Fruit fly (Drosophila melanogaster) whole organism, prepupa: ENCODE measurements around the gene Sos.

ENCODE experiments used
- Blimp-1 ChIP-seq: fragments of 200-800 bp; sonication (Bioruptor generic); optimal IDR thresholded peaks from 3 replicates; lab custom pipeline; 2017; ENCODE audit warnings: missing biosample characterization, missing genetic modification characterization, mild to moderate bottlenecking, moderate library complexity, missing genetic modification reagents
- CG10631 ChIP-seq: fragments of 200-800 bp; sonication (Bioruptor generic); optimal IDR thresholded peaks from 2 replicates; lab custom pipeline; 2016; ENCODE audit warnings: missing biosample characterization, missing genetic modification characterization
- CG10669 ChIP-seq: fragments of 200-800 bp; sonication (Bioruptor generic); optimal IDR thresholded peaks from 3 replicates; lab custom pipeline; 2018; ENCODE audit warnings: missing biosample characterization, mild to moderate bottlenecking, missing genetic modification characterization, moderate library complexity
- CG11294 ChIP-seq: fragments of 200-800 bp; sonication (Bioruptor generic); IDR thresholded peaks from 2 replicates; pipeline ENCODE4 v1.3.6; 2022; ENCODE audit warnings: missing biosample characterization, missing genetic modification characterization
- CG11762 ChIP-seq: fragments of 200-800 bp; sonication (Bioruptor generic); optimal IDR thresholded peaks from 3 replicates; lab custom pipeline; 2016; ENCODE audit warnings: missing biosample characterization, missing genetic modification characterization; ENCODE audit not compliant: insufficient read depth
- CG11902 ChIP-seq: fragments of 200-800 bp; sonication (Bioruptor generic); optimal IDR thresholded peaks from 3 replicates; lab custom pipeline; 2016; ENCODE audit warnings: missing biosample characterization, missing genetic modification characterization
- CG15336 ChIP-seq: fragments of 200-800 bp; sonication (Bioruptor generic); IDR thresholded peaks from 2 replicates; pipeline ENCODE4 v1.3.6; 2022; ENCODE audit warnings: missing biosample characterization, missing genetic modification characterization
- CG16779 ChIP-seq: fragments of 200-800 bp; sonication (Bioruptor generic); optimal IDR thresholded peaks from 3 replicates; lab custom pipeline; 2017; ENCODE audit warnings: missing biosample characterization, mild to moderate bottlenecking, missing genetic modification characterization
- CG3032 ChIP-seq: fragments of 200-800 bp; optimal IDR thresholded peaks from 2 replicates; lab custom pipeline; 2019; ENCODE audit warnings: missing biosample characterization, mild to moderate bottlenecking, missing genetic modification characterization, moderate library complexity
- CG31627 ChIP-seq: fragments of 200-800 bp; sonication (Bioruptor generic); optimal IDR thresholded peaks from 3 replicates; lab custom pipeline; 2016; ENCODE audit warnings: missing biosample characterization, missing genetic modification characterization
- CG34406 ChIP-seq: fragments of 200-800 bp; sonication (Bioruptor generic); optimal IDR thresholded peaks from 3 replicates; lab custom pipeline; 2016; ENCODE audit warnings: missing biosample characterization, missing genetic modification characterization
- CG3919 ChIP-seq: fragments of 200-800 bp; sonication (Bioruptor generic); optimal IDR thresholded peaks from 3 replicates; lab custom pipeline; 2016; ENCODE audit warnings: missing biosample characterization, missing genetic modification characterization
- CG4318 ChIP-seq: fragments of 200-800 bp; sonication (Bioruptor generic); optimal IDR thresholded peaks from 3 replicates; lab custom pipeline; 2017; ENCODE audit warnings: missing biosample characterization, mild to moderate bottlenecking, missing genetic modification characterization
- CG6163 ChIP-seq: fragments of 200-800 bp; sonication (Bioruptor generic); IDR thresholded peaks from 3 replicates; pipeline ENCODE4 v1.3.6; 2022; ENCODE audit warnings: missing biosample characterization, missing genetic modification characterization
- CG6276 ChIP-seq: fragments of 200-800 bp; sonication (Bioruptor generic); optimal IDR thresholded peaks from 2 replicates; lab custom pipeline; 2017; ENCODE audit warnings: missing biosample characterization, mild to moderate bottlenecking, missing genetic modification characterization
- CG6792 ChIP-seq: fragments of 200-800 bp; sonication (Bioruptor generic); optimal IDR thresholded peaks from 3 replicates; lab custom pipeline; 2016; ENCODE audit warnings: missing biosample characterization, missing genetic modification characterization
- CG6854 ChIP-seq: fragments of 200-800 bp; sonication (Bioruptor generic); optimal IDR thresholded peaks from 2 replicates; lab custom pipeline; 2017; ENCODE audit warnings: missing biosample characterization, mild to moderate bottlenecking, missing genetic modification characterization
- CG7368 ChIP-seq: fragments of 200-800 bp; sonication (Bioruptor generic); optimal IDR thresholded peaks from 3 replicates; lab custom pipeline; 2016; ENCODE audit warnings: missing biosample characterization, missing genetic modification characterization
- CG8119 ChIP-seq: fragments of 200-800 bp; sonication (Bioruptor generic); IDR thresholded peaks from 3 replicates; pipeline ENCODE4 v1.3.6; 2022; ENCODE audit warnings: missing biosample characterization, missing genetic modification characterization
- CG8319 ChIP-seq: fragments of 200-800 bp; sonication (Bioruptor generic); optimal IDR thresholded peaks from 3 replicates; lab custom pipeline; 2016; ENCODE audit warnings: missing biosample characterization, missing genetic modification characterization
- CG8632 ChIP-seq: fragments of 200-800 bp; sonication (Bioruptor generic); optimal IDR thresholded peaks from 3 replicates; lab custom pipeline; 2016; ENCODE audit warnings: missing biosample characterization, missing genetic modification characterization
- CG9139 ChIP-seq: fragments of 200-800 bp; sonication (Bioruptor generic); optimal IDR thresholded peaks from 3 replicates; lab custom pipeline; 2017; ENCODE audit warnings: missing biosample characterization, mild to moderate bottlenecking, missing genetic modification characterization
- Eip75B ChIP-seq: fragments of 200-800 bp; sonication (Bioruptor generic); optimal IDR thresholded peaks from 3 replicates; lab custom pipeline; 2016; ENCODE audit warnings: missing biosample characterization, missing genetic modification characterization
- Eip78C ChIP-seq: fragments of 200-800 bp; sonication (Bioruptor generic); peaks from one replicate; lab custom pipeline; 2016; ENCODE audit warnings: missing biosample characterization, missing genetic modification characterization
- Eip93F ChIP-seq: fragments of 200-800 bp; sonication (Bioruptor generic); optimal IDR thresholded peaks from 2 replicates; lab custom pipeline; 2016; ENCODE audit warnings: missing biosample characterization, mild to moderate bottlenecking, missing genetic modification characterization
- Ets21C ChIP-seq: fragments of 200-800 bp; sonication (Bioruptor generic); optimal IDR thresholded peaks from 3 replicates; lab custom pipeline; 2016; ENCODE audit warnings: missing biosample characterization, missing genetic modification characterization
- Ets96B ChIP-seq: fragments of 200-800 bp; optimal IDR thresholded peaks from 2 replicates; lab custom pipeline; 2019; ENCODE audit warnings: missing biosample characterization, mild to moderate bottlenecking, missing genetic modification characterization, moderate library complexity
- Gug ChIP-seq: fragments of 200-800 bp; sonication (Bioruptor generic); IDR thresholded peaks from 2 replicates; pipeline ENCODE4 v1.3.6; 2022; ENCODE audit warnings: missing biosample characterization, missing genetic modification characterization
- Hr38 ChIP-seq: sonication (Bioruptor generic); optimal IDR thresholded peaks from 2 replicates; lab custom pipeline; 2016; ENCODE audit warnings: missing biosample characterization, missing genetic modification characterization
- Hr4 ChIP-seq: fragments of 200-800 bp; sonication (Bioruptor generic); optimal IDR thresholded peaks from 3 replicates; lab custom pipeline; 2016; ENCODE audit warnings: missing biosample characterization, missing genetic modification characterization
- Lpt ChIP-seq: fragments of 200-800 bp; sonication (Bioruptor generic); optimal IDR thresholded peaks from 3 replicates; lab custom pipeline; 2016; ENCODE audit warnings: missing biosample characterization, missing genetic modification characterization
- OdsH ChIP-seq: fragments of 200-800 bp; sonication (Bioruptor generic); optimal IDR thresholded peaks from 3 replicates; lab custom pipeline; 2016; ENCODE audit warnings: missing biosample characterization, missing genetic modification characterization
- Smox ChIP-seq: fragments of 200-800 bp; sonication (Bioruptor generic); optimal IDR thresholded peaks from 3 replicates; lab custom pipeline; 2016; ENCODE audit warnings: missing biosample characterization, missing genetic modification characterization
- Sox102F ChIP-seq: fragments of 200-800 bp; sonication (Bioruptor generic); optimal IDR thresholded peaks from 2 replicates; lab custom pipeline; 2016; ENCODE audit warnings: missing biosample characterization, mild to moderate bottlenecking, missing genetic modification characterization
- Sox15 ChIP-seq: fragments of 200-800 bp; sonication (Bioruptor generic); optimal IDR thresholded peaks from 3 replicates; lab custom pipeline; 2016; ENCODE audit warnings: missing biosample characterization, missing genetic modification characterization
- achi ChIP-seq: fragments of 200-800 bp; sonication (Bioruptor generic); optimal IDR thresholded peaks from 3 replicates; lab custom pipeline; 2016; ENCODE audit warnings: missing biosample characterization, missing genetic modification characterization
- acj6 ChIP-seq: fragments of 200-800 bp; sonication (Bioruptor generic); optimal IDR thresholded peaks from 3 replicates; lab custom pipeline; 2016; ENCODE audit warnings: missing biosample characterization, missing genetic modification characterization
- cyc ChIP-seq: fragments of 200-800 bp; sonication (Bioruptor generic); optimal IDR thresholded peaks from 3 replicates; lab custom pipeline; 2016; ENCODE audit warnings: missing biosample characterization, missing genetic modification characterization
- dac ChIP-seq: fragments of 200-800 bp; sonication (Bioruptor generic); optimal IDR thresholded peaks from 2 replicates; lab custom pipeline; 2017; ENCODE audit warnings: missing biosample characterization, mild to moderate bottlenecking, missing genetic modification characterization
- dsx ChIP-seq: fragments of 200-800 bp; optimal IDR thresholded peaks from 3 replicates; lab custom pipeline; 2019; ENCODE audit warnings: missing biosample characterization, mild to moderate bottlenecking, missing genetic modification characterization, moderate library complexity; ENCODE audit not compliant: poor library complexity, severe bottlenecking
- eg ChIP-seq: fragments of 200-800 bp; sonication (Bioruptor generic); IDR thresholded peaks from 3 replicates; pipeline ENCODE4 v1.3.6; 2022; ENCODE audit warnings: missing biosample characterization, missing genetic modification characterization
- esn ChIP-seq: fragments of 200-800 bp; sonication (Bioruptor generic); optimal IDR thresholded peaks from 2 replicates; lab custom pipeline; 2016; ENCODE audit warnings: missing biosample characterization, mild to moderate bottlenecking, missing genetic modification characterization, moderate library complexity
- fd59A ChIP-seq: fragments of 200-800 bp; sonication (Bioruptor generic); optimal IDR thresholded peaks from 2 replicates; lab custom pipeline; 2017; ENCODE audit warnings: missing biosample characterization, mild to moderate bottlenecking, missing genetic modification characterization, missing genetic modification reagents
- fd85E ChIP-seq: fragments of 200-800 bp; sonication (Bioruptor generic); optimal IDR thresholded peaks from 3 replicates; lab custom pipeline; 2016; ENCODE audit warnings: missing biosample characterization, missing genetic modification characterization
- fkh ChIP-seq: fragments of 200-800 bp; sonication (Bioruptor generic); optimal IDR thresholded peaks from 3 replicates; lab custom pipeline; 2017; ENCODE audit warnings: missing biosample characterization, mild to moderate bottlenecking, missing genetic modification characterization, moderate library complexity
- lz ChIP-seq: fragments of 200-800 bp; sonication (Bioruptor generic); optimal IDR thresholded peaks from 3 replicates; lab custom pipeline; 2016; ENCODE audit warnings: missing biosample characterization, missing genetic modification characterization
- salr ChIP-seq, 2 experiments: fragments of 200-800 bp; sonication (Bioruptor generic); optimal IDR thresholded peaks; 3 replicates each; lab custom pipeline; 2016 to 2018; ENCODE audit warnings: missing biosample characterization in 2 of 2, missing genetic modification characterization in 2 of 2, mild to moderate bottlenecking in 1 of 2
- spab ChIP-seq: fragments of 200-800 bp; sonication (Bioruptor generic); optimal IDR thresholded peaks from 2 replicates; lab custom pipeline; 2017; ENCODE audit warnings: missing biosample characterization, mild to moderate bottlenecking, missing genetic modification characterization, missing genetic modification reagents
- ss ChIP-seq, 2 experiments: fragments of 200-800 bp; sonication (Bioruptor generic); optimal IDR thresholded peaks; 2 replicates in 1 of 2; 3 replicates in 1 of 2; lab custom pipeline; 2017 to 2018; ENCODE audit warnings: mild to moderate bottlenecking in 2 of 2, missing biosample characterization in 2 of 2, missing genetic modification characterization in 2 of 2, moderate library complexity in 1 of 2
- svp ChIP-seq: fragments of 200-800 bp; sonication (Bioruptor generic); peaks from one replicate; lab custom pipeline; 2016; ENCODE audit warnings: missing biosample characterization, missing genetic modification characterization
- topi ChIP-seq: fragments of 200-800 bp; sonication (Bioruptor generic); optimal IDR thresholded peaks from 3 replicates; lab custom pipeline; 2016; ENCODE audit warnings: missing biosample characterization, missing genetic modification characterization
- vri ChIP-seq: fragments of 200-800 bp; sonication (Bioruptor generic); optimal IDR thresholded peaks from 3 replicates; lab custom pipeline; 2016; ENCODE audit warnings: missing biosample characterization, mild to moderate bottlenecking, missing genetic modification characterization

The Sos gene

DNA sequence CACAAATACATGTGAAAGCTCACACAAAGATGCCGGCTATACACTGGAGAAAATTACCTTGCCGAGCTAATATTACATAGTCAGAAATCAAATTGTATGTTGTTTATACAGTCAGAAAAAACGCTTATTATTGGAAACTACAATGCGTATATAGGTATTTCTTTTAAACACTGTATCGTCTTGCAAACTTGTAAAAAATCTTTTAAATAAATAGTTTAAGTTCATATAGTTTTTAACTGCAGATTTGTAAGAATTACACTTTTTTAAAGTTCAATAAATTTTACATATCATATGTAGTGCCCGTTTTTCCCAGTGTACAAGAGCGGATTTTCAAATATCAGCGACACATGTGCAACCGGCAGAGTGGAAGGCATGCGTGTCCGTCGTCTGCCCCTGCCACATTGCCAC is 26.1 kb downstream of the Sos start:
- TF ChIP-seq CG11762 (GFP tag; lab: Kevin White, UChicago): peak; percentile 88
- peak; percentile 82 for TF ChIP-seq CG10669
- peak; percentile 84 for TF ChIP-seq CG3032 (tag; lab: Kevin White, UChicago)
- peak; percentile 89; the same call in 2 of the 3 replicates for TF ChIP-seq eg
- TF ChIP-seq achi (GFP tag; lab: Kevin White, UChicago): peak; percentile 91
- TF ChIP-seq CG4318: peak; percentile 90
- peak; percentile 76 for TF ChIP-seq CG16779 (tag; lab: Kevin White, UChicago)
- TF ChIP-seq Ets96B: peak; percentile 82
- TF ChIP-seq fd85E (GFP tag; lab: Kevin White, UChicago): peak; percentile 53
- TF ChIP-seq CG34406 (GFP tag; lab: Kevin White, UChicago): peak; percentile 90
- peak; percentile 92 for TF ChIP-seq Eip75B (GFP tag; lab: Kevin White, UChicago)
- no peak for TF ChIP-seq Hr38 (GFP tag; lab: Kevin White, UChicago)
- peak; percentile 89 for TF ChIP-seq CG6792 (GFP tag; lab: Kevin White, UChicago)
- TF ChIP-seq Eip78C (GFP tag; lab: Kevin White, UChicago): peak; percentile 98
- TF ChIP-seq acj6 (GFP tag; lab: Kevin White, UChicago): peak; percentile 92
- TF ChIP-seq CG9139 (GFP tag; lab: Kevin White, UChicago): no peak
- TF ChIP-seq CG7368 (GFP tag; lab: Kevin White, UChicago): peak; percentile 72
- peak; percentile 93 for TF ChIP-seq svp (GFP tag; lab: Kevin White, UChicago)
- peak; percentile 77 for TF ChIP-seq spab (GFP tag; lab: Kevin White, UChicago)
- peak; percentile 94 for TF ChIP-seq CG31627
- peak; percentile 79 for TF ChIP-seq Blimp-1 (GFP tag; lab: Kevin White, UChicago)
- peak; percentile 77 for TF ChIP-seq CG8319 (GFP tag; lab: Kevin White, UChicago)
- peak; percentile 61 for TF ChIP-seq CG6854 (GFP tag; lab: Kevin White, UChicago)
- TF ChIP-seq lz (GFP tag; lab: Kevin White, UChicago): peak; percentile 94
- TF ChIP-seq Hr4: peak; percentile 95
- TF ChIP-seq Sox102F: peak; percentile 91
- no peak for TF ChIP-seq fkh (GFP tag; lab: Kevin White, UChicago)
- TF ChIP-seq salr (GFP tag; optimal IDR thresholded peaks at IDR 0.05; lab: Kevin White, UChicago): peak; percentile 15 to 92
- TF ChIP-seq CG3919 (GFP tag; lab: Kevin White, UChicago): peak; percentile 92
- peak; percentile 77 for TF ChIP-seq vri (GFP tag; lab: Kevin White, UChicago)
- peak; percentile 82 for TF ChIP-seq Sox15 (GFP tag; lab: Kevin White, UChicago)
- TF ChIP-seq Smox (GFP tag; lab: Kevin White, UChicago): peak; percentile 93
- TF ChIP-seq CG11902: peak; percentile 77
- TF ChIP-seq dac (GFP tag; lab: Kevin White, UChicago): peak; percentile 75
- TF ChIP-seq dsx: peak; percentile 82
- TF ChIP-seq esn (GFP tag; lab: Kevin White, UChicago): peak; percentile 97
- TF ChIP-seq fd59A (GFP tag; lab: Kevin White, UChicago): peak; percentile 76
- peak in 1 of 2 experiments; percentile 79 for TF ChIP-seq ss (GFP tag; optimal IDR thresholded peaks at IDR 0.05; lab: Kevin White, UChicago)
- peak; percentile 88 for TF ChIP-seq CG10631 (GFP tag; lab: Kevin White, UChicago)
- peak; percentile 93 for TF ChIP-seq OdsH
- peak; percentile 88 for TF ChIP-seq Ets21C (GFP tag; lab: Kevin White, UChicago)
- peak; percentile 91 for TF ChIP-seq cyc (GFP tag; lab: Kevin White, UChicago)
- TF ChIP-seq CG6276 (GFP tag; lab: Kevin White, UChicago): peak; percentile 88
- TF ChIP-seq CG8632: peak; percentile 91
- TF ChIP-seq CG6163 (GFP tag; lab: Robert Waterston, UW): peak; percentile 86; the same call in 2 of the 3 replicates
- TF ChIP-seq CG8119 (GFP tag; lab: Robert Waterston, UW): peak; percentile 96
- peak; percentile 74 for TF ChIP-seq Eip93F (GFP tag; lab: Kevin White, UChicago)
- TF ChIP-seq Lpt (GFP tag; lab: Kevin White, UChicago): peak; percentile 93
- TF ChIP-seq CG11294 (GFP tag; lab: Robert Waterston, UW): peak; percentile 87
- TF ChIP-seq Gug: peak; percentile 80
- peak; percentile 94 for TF ChIP-seq CG15336 (GFP tag; lab: Robert Waterston, UW)
- TF ChIP-seq topi (GFP tag; lab: Kevin White, UChicago): peak; percentile 95
